Fruit fly (Drosophila melanogaster): ENCODE measurements around the gene CG15742.

Gene CG15742

DNA sequence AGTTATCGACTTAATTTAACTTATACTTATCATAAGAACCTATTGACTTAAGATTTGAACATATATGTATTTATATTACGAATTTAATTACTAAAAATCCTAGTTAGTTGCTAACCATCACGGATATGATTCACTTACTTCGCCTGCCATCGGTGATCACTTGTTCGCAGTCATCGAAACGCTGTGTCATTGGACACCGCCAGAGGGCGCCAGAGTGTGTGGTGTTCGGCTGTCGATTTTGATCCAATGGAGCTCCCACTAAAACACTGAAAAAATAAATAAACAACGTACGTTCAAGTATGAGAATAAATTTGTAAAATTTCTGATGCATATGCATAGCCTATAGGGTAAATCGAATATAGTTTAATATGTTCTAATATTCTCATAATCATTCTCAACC lies 33.4 kb downstream of the CG15742 start:
- no peak for TF ChIP-seq Mio (GFP tag; optimal IDR thresholded peaks at IDR 0.05)
- no peak for TF ChIP-seq pan (optimal IDR thresholded peaks at IDR 0.05)
- TF ChIP-seq jim (GFP tag; optimal IDR thresholded peaks at IDR 0.05), result no peak
- TF ChIP-seq fru (GFP tag; optimal IDR thresholded peaks at IDR 0.05), result no peak
- TF ChIP-seq usp (GFP tag; optimal IDR thresholded peaks at IDR 0.05), result no peak
- no peak for TF ChIP-seq CG32264 (GFP tag; optimal IDR thresholded peaks at IDR 0.05)
- no peak for TF ChIP-seq sv (GFP tag; optimal IDR thresholded peaks at IDR 0.05)
- no peak for TF ChIP-seq dsf (GFP tag; optimal IDR thresholded peaks at IDR 0.05; ENCODE audit: borderline replicate concordance)
- no peak for TF ChIP-seq Vsx2 (GFP tag; optimal IDR thresholded peaks at IDR 0.05; ENCODE audit: partially characterized antibody)
- no peak for TF ChIP-seq Sp1 (GFP tag; optimal IDR thresholded peaks at IDR 0.05)
- TF ChIP-seq Hnf4 (GFP tag; optimal IDR thresholded peaks at IDR 0.05), result no peak
- no peak for TF ChIP-seq sage (GFP tag; optimal IDR thresholded peaks at IDR 0.05)
- TF ChIP-seq CG9705 (GFP tag; optimal IDR thresholded peaks at IDR 0.05), result no peak
- no peak for TF ChIP-seq psq (GFP tag; optimal IDR thresholded peaks at IDR 0.05)
- TF ChIP-seq lola (GFP tag; optimal IDR thresholded peaks at IDR 0.05), result no peak
- no peak for TF ChIP-seq Rel (GFP tag; optimal IDR thresholded peaks at IDR 0.05)
- no peak for TF ChIP-seq Rel (tag; optimal IDR thresholded peaks at IDR 0.05)
- no peak for TF ChIP-seq dmrt93B (GFP tag; optimal IDR thresholded peaks at IDR 0.05)
- TF ChIP-seq br (GFP tag; optimal IDR thresholded peaks at IDR 0.05), result no peak
- no peak for TF ChIP-seq rgr (GFP tag; optimal IDR thresholded peaks at IDR 0.05)

DNA sequence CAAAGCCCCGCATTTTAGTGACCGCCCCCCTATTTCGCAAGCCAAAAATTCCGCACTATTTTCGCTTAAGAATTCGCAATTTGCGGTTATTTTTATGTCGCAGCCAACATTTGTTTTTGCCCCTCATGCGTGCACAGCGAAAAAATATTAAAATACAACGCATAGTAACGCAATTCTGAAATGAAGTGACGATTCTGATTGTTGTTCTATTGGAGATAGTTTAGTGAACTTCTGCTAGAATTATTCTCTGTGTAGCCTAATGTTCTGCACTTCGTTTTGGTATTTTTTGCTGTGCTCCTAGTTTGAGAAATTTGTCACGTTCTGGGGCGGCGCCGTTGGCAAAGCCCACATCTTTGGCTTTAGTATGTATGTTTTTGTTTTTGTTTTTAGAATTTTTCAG lies 36.5 kb downstream of the CG15742 start:
- TF ChIP-seq sv (GFP tag; optimal IDR thresholded peaks at IDR 0.05), result no peak
- TF ChIP-seq tai (GFP tag; optimal IDR thresholded peaks at IDR 0.05), result no peak

DNA sequence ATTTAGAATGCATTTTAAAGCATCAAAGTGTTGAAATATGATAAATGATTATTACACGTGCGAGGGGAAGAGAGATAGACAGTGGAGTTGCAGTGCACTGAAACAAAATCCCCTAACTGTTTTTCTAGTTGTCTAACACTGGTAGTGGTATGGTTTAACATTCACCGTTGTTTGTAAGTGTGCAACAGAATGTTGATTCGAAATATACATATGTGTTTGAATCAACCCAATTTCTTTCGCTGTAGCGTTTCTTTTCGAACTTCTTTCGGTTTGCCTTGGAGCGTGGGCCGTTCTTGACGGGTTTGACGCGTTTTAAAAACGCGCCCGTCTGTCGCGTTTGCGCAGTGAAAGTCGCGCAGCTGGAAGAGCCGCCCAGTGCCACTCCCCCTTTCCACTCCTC lies 37.0 kb downstream of the CG15742 start:
- TF ChIP-seq dsf (GFP tag; optimal IDR thresholded peaks at IDR 0.05; ENCODE audit: borderline replicate concordance), result no peak
- TF ChIP-seq psq (GFP tag; optimal IDR thresholded peaks at IDR 0.05), result peak; percentile 26
- peak; percentile 53 for TF ChIP-seq h (GFP tag; optimal IDR thresholded peaks at IDR 0.05)
- no peak for TF ChIP-seq pan (optimal IDR thresholded peaks at IDR 0.05)
- peak; percentile 39 for TF ChIP-seq ey (GFP tag; optimal IDR thresholded peaks at IDR 0.05)
- peak; percentile 59 for TF ChIP-seq fru (GFP tag; optimal IDR thresholded peaks at IDR 0.05)
- TF ChIP-seq Vsx2 (GFP tag; optimal IDR thresholded peaks at IDR 0.05; ENCODE audit: partially characterized antibody), result no peak
- no peak for TF ChIP-seq tai (GFP tag; optimal IDR thresholded peaks at IDR 0.05)
- no peak for TF ChIP-seq N (GFP tag; optimal IDR thresholded peaks at IDR 0.05)
- no peak for TF ChIP-seq Jra (GFP tag; optimal IDR thresholded peaks at IDR 0.05)
- peak; percentile 1 for TF ChIP-seq Sp1 (GFP tag; optimal IDR thresholded peaks at IDR 0.05)
- TF ChIP-seq rgr (GFP tag; optimal IDR thresholded peaks at IDR 0.05), result peak; percentile 20
- no peak for TF ChIP-seq Hr83 (GFP tag; optimal IDR thresholded peaks at IDR 0.05; ENCODE audit: poor library complexity, severe bottlenecking)
- no peak for TF ChIP-seq sage (GFP tag; optimal IDR thresholded peaks at IDR 0.05)
- peak; percentile 14 for TF ChIP-seq Hnf4 (GFP tag; optimal IDR thresholded peaks at IDR 0.05)
- no peak for TF ChIP-seq lola (GFP tag; optimal IDR thresholded peaks at IDR 0.05)
- no peak for TF ChIP-seq Myc (optimal IDR thresholded peaks at IDR 0.05)
- no peak for TF ChIP-seq brk (GFP tag; optimal IDR thresholded peaks at IDR 0.05)
- TF ChIP-seq CG32264 (GFP tag; optimal IDR thresholded peaks at IDR 0.05), result no peak
- no peak for TF ChIP-seq Dfd (GFP tag; optimal IDR thresholded peaks at IDR 0.05)
- TF ChIP-seq GATAd (GFP tag; optimal IDR thresholded peaks at IDR 0.05), result no peak
- no peak for TF ChIP-seq Hr78 (GFP tag; optimal IDR thresholded peaks at IDR 0.05)
- no peak for TF ChIP-seq Mio (GFP tag; optimal IDR thresholded peaks at IDR 0.05)
- peak in 1 of 2 experiments; percentile 41 for TF ChIP-seq foxo (GFP tag; optimal IDR thresholded peaks at IDR 0.05)
- peak; percentile 36 for TF ChIP-seq HLH106 (tag; optimal IDR thresholded peaks at IDR 0.05)
- no peak for TF ChIP-seq br (GFP tag; optimal IDR thresholded peaks at IDR 0.05)
- TF ChIP-seq Rel (GFP tag; optimal IDR thresholded peaks at IDR 0.05), result no peak
- no peak for TF ChIP-seq Rel (tag; optimal IDR thresholded peaks at IDR 0.05)
- no peak for TF ChIP-seq sv (GFP tag; optimal IDR thresholded peaks at IDR 0.05)
- TF ChIP-seq woc (GFP tag; optimal IDR thresholded peaks at IDR 0.05), result peak; percentile 22

DNA sequence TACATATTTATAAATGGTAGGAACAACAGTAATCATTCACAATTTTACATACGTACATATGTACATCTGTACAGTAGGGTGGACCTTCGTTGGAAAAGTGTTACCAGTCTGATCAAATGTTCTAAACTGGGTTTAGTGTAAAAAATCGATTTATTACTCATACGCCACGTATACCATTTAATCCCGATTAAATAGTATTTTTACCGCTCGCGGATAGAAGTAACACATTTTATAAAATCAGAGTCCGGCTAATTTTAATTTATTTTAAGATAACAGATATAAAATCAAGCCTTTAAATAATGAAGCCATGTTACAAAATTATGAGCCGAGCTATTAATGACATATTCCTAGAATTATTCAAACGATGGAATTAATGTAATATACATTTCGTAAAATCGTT lies 37.9 kb downstream of the CG15742 start:
- no peak for TF ChIP-seq dl (GFP tag; optimal IDR thresholded peaks at IDR 0.05; ENCODE audit: insufficient read depth in 1 of 2, partially characterized antibody in 2 of 2)
- no peak for TF ChIP-seq ey (GFP tag; optimal IDR thresholded peaks at IDR 0.05)
- no peak for TF ChIP-seq Hr83 (GFP tag; optimal IDR thresholded peaks at IDR 0.05; ENCODE audit: poor library complexity, severe bottlenecking)
- TF ChIP-seq Hnf4 (GFP tag; optimal IDR thresholded peaks at IDR 0.05), result no peak
- peak; percentile 28 for TF ChIP-seq HLH106 (tag; optimal IDR thresholded peaks at IDR 0.05)
- no peak for TF ChIP-seq GATAd (GFP tag; optimal IDR thresholded peaks at IDR 0.05)
- no peak for TF ChIP-seq CrebA (GFP tag; optimal IDR thresholded peaks at IDR 0.05; ENCODE audit: borderline replicate concordance)
- no peak for TF ChIP-seq Dif (GFP tag; optimal IDR thresholded peaks at IDR 0.05; ENCODE audit: partially characterized antibody)
- no peak for TF ChIP-seq tai (GFP tag; optimal IDR thresholded peaks at IDR 0.05)
- peak in 1 of 2 experiments; percentile 9 for TF ChIP-seq foxo (GFP tag; optimal IDR thresholded peaks at IDR 0.05)
- TF ChIP-seq jim (GFP tag; optimal IDR thresholded peaks at IDR 0.05), result no peak
- TF ChIP-seq dmrt93B (GFP tag; optimal IDR thresholded peaks at IDR 0.05), result no peak
- TF ChIP-seq lola (GFP tag; optimal IDR thresholded peaks at IDR 0.05), result no peak
- no peak for TF ChIP-seq h (GFP tag; optimal IDR thresholded peaks at IDR 0.05)
- no peak for TF ChIP-seq N (GFP tag; optimal IDR thresholded peaks at IDR 0.05)
- TF ChIP-seq Dfd (GFP tag; optimal IDR thresholded peaks at IDR 0.05), result no peak
- TF ChIP-seq Sp1 (GFP tag; optimal IDR thresholded peaks at IDR 0.05), result peak; percentile 17
- TF ChIP-seq sage (GFP tag; optimal IDR thresholded peaks at IDR 0.05), result no peak
